Worm (Caenorhabditis elegans) whole organism, young adult: ENCODE measurements around the gene T22C8.6.

ENCODE experiments used
- Y53G8AR.9 ChIP-seq: fragments of 200-800 bp; sonication (Bioruptor generic); conservative IDR thresholded peaks from 2 replicates; pipeline ENCODE4 v1.3.6; 2022; ENCODE audit warnings: missing genetic modification reagents, missing genetic modification characterization, missing compliant biosample characterization
- aptf-2 ChIP-seq: fragments of 200-800 bp; sonication (Bioruptor generic); conservative IDR thresholded peaks from 2 replicates; pipeline ENCODE4 v1.3.6; 2022; ENCODE audit warnings: missing genetic modification reagents, missing genetic modification characterization, missing compliant biosample characterization
- attf-3 ChIP-seq: fragments of 200-800 bp; sonication (Bioruptor generic); conservative IDR thresholded peaks from 2 replicates; pipeline ENCODE4 v1.3.6; 2022; ENCODE audit warnings: missing genetic modification reagents, missing genetic modification characterization, missing compliant biosample characterization
- ets-4 ChIP-seq: fragments of 200-800 bp; sonication (Bioruptor generic); optimal IDR thresholded peaks from 2 replicates; lab custom pipeline; 2018; ENCODE audit warnings: mild to moderate bottlenecking, missing genetic modification characterization, missing compliant biosample characterization
- madf-3 ChIP-seq: fragments of 200-800 bp; sonication (Bioruptor generic); IDR thresholded peaks from 2 replicates; pipeline ENCODE4 v1.3.6; 2022; ENCODE audit warnings: missing genetic modification reagents, missing genetic modification characterization, missing compliant biosample characterization
- pbrm-1 ChIP-seq: fragments of 200-800 bp; sonication (Bioruptor generic); IDR thresholded peaks from 2 replicates; pipeline ENCODE4 v1.3.6; 2022; ENCODE audit warnings: missing genetic modification reagents, missing genetic modification characterization, missing compliant biosample characterization
- unc-62 ChIP-seq: fragments of 150-350 bp; optimal IDR thresholded peaks from 2 replicates; lab custom pipeline; 2014; ENCODE audit warnings: missing biosample characterization, missing genetic modification reagents, missing genetic modification characterization
- zfh-2 ChIP-seq: fragments of 200-800 bp; sonication (Bioruptor generic); conservative IDR thresholded peaks from 2 replicates; pipeline ENCODE4 v1.3.6; 2022; ENCODE audit warnings: missing genetic modification reagents, missing genetic modification characterization, missing compliant biosample characterization

ce11 chrII:8621883-8622282 lies 8.2 kb downstream of the T22C8.6 start, which contains the start of gene T22C8.3:
- TF ChIP-seq zfh-2 (GFP tag; lab: Robert Waterston, UW) (no peak), attf-3 (GFP tag; lab: Robert Waterston, UW) (no peak), ets-4 (GFP tag; lab: Kevin White, UChicago) (no peak), pbrm-1 (no peak), madf-3 (no peak), aptf-2 (no peak), unc-62 (GFP tag; lab: Kevin White, UChicago) (no peak), Y53G8AR.9 (no peak)
